Fruit fly (Drosophila melanogaster) whole organism, adult: ENCODE measurements around the gene CG44005.

ENCODE experiments used
- CG14711 ChIP-seq: fragments of 200-800 bp; sonication (Bioruptor generic); optimal IDR thresholded peaks from 2 replicates; lab custom pipeline; 2018; ENCODE audit warnings: missing biosample characterization, mild to moderate bottlenecking, missing genetic modification characterization, moderate library complexity
- CG33017 ChIP-seq: fragments of 200-800 bp; sonication (Bioruptor generic); optimal IDR thresholded peaks from 2 replicates; lab custom pipeline; 2018; ENCODE audit warnings: missing biosample characterization, mild to moderate bottlenecking, missing genetic modification characterization, moderate library complexity
- CG7045 ChIP-seq: fragments of 200-800 bp; sonication (Bioruptor generic); optimal IDR thresholded peaks from 2 replicates; lab custom pipeline; 2017; ENCODE audit warnings: missing biosample characterization, mild to moderate bottlenecking, missing genetic modification characterization
- Clk ChIP-seq: fragments of 200-800 bp; sonication (Bioruptor generic); optimal IDR thresholded peaks from 2 replicates; lab custom pipeline; 2017; ENCODE audit warnings: missing biosample characterization, missing genetic modification characterization
- Hr96 ChIP-seq: fragments of 200-800 bp; sonication (Bioruptor generic); optimal IDR thresholded peaks from 2 replicates; lab custom pipeline; 2016; ENCODE audit warnings: missing biosample characterization, missing genetic modification characterization
- cic ChIP-seq: fragments of 200-800 bp; sonication (Bioruptor generic); optimal IDR thresholded peaks from 2 replicates; lab custom pipeline; 2017; ENCODE audit warnings: missing biosample characterization, mild to moderate bottlenecking, missing genetic modification characterization, moderate library complexity
- kay ChIP-seq: fragments of 200-800 bp; sonication (Bioruptor generic); peaks from one replicate; lab custom pipeline; 2016; ENCODE audit warnings: missing biosample characterization, missing genetic modification characterization, borderline replicate concordance
- ovo ChIP-seq: fragments of 200-800 bp; sonication (Bioruptor generic); optimal IDR thresholded peaks from 2 replicates; lab custom pipeline; 2016; ENCODE audit warnings: missing biosample characterization, missing genetic modification characterization
- tj ChIP-seq: fragments of 200-800 bp; sonication (Bioruptor generic); optimal IDR thresholded peaks from 3 replicates; lab custom pipeline; 2017; ENCODE audit warnings: missing biosample characterization, mild to moderate bottlenecking, missing genetic modification characterization, moderate library complexity
- toe ChIP-seq: fragments of 200-800 bp; sonication (Bioruptor generic); optimal IDR thresholded peaks from 2 replicates; lab custom pipeline; 2016; ENCODE audit warnings: missing biosample characterization, missing genetic modification characterization

DNA sequence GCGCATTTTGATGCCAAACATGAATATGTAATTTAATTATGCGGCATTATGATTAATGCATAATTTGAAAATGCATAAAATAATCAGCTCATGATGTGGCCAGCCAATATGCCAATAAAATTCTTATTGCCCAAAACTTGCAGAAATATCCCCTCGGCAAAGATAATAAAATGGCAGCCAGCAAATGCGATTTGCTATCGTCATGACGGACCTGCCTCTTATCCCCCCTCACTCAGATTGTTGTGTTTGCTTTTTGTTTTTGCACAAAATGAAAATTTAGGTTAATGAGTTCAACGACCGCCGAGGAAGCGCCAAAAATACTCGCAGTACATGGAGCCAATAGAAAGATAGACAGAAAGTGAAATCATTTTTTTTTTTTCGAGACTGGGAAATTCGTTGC is 47.3 kb downstream of the CG44005 start:
- no peak for TF ChIP-seq CG14711 (tag; lab: Kevin White, UChicago)
- TF ChIP-seq ovo (GFP tag; lab: Kevin White, UChicago): no peak
- no peak for TF ChIP-seq cic (GFP tag; lab: Kevin White, UChicago)
- TF ChIP-seq tj (GFP tag; lab: Kevin White, UChicago): no peak
- no peak for TF ChIP-seq toe (GFP tag; lab: Kevin White, UChicago)
- no peak for TF ChIP-seq CG33017
- no peak for TF ChIP-seq Clk (GFP tag; lab: Kevin White, UChicago)
- TF ChIP-seq kay (GFP tag; lab: Kevin White, UChicago): no peak
- TF ChIP-seq CG7045 (GFP tag; lab: Kevin White, UChicago): no peak
- no peak for TF ChIP-seq Hr96
